Worm (Caenorhabditis elegans) whole organism, L3 larva: ENCODE data around the gene Y73B6BL.31.

ENCODE experiments used
- R02D3.7 ChIP-seq: fragments of 150-350 bp; optimal IDR thresholded peaks from 2 replicates; lab custom pipeline; 2014; ENCODE audit warnings: missing biosample characterization, missing genetic modification characterization
- ZK546.5 ChIP-seq: sonication (generic microtip); optimal IDR thresholded peaks from 2 replicates; lab custom pipeline; 2017; ENCODE audit warnings: missing biosample characterization, missing genetic modification characterization
- aly-2 ChIP-seq: fragments of 150-350 bp; optimal IDR thresholded peaks from 2 replicates; lab custom pipeline; 2014; ENCODE audit warnings: missing biosample characterization, missing genetic modification characterization
- ama-1 ChIP-seq: fragments of 150-350 bp; optimal IDR thresholded peaks from 2 replicates; lab custom pipeline; 2018
- ceh-16 ChIP-seq: sonication (generic microtip); optimal IDR thresholded peaks from 2 replicates; lab custom pipeline; 2017; ENCODE audit warnings: missing biosample characterization, missing genetic modification characterization
- ceh-28 ChIP-seq: fragments of 150-350 bp; optimal IDR thresholded peaks from 2 replicates; lab custom pipeline; 2014; ENCODE audit warnings: missing biosample characterization, missing genetic modification reagents, missing genetic modification characterization
- ceh-9 ChIP-seq: sonication (generic microtip); optimal IDR thresholded peaks from 2 replicates; lab custom pipeline; 2018; ENCODE audit warnings: missing biosample characterization, missing genetic modification characterization
- daf-12 ChIP-seq: fragments of 150-350 bp; optimal IDR thresholded peaks from 2 replicates; lab custom pipeline; 2014; ENCODE audit warnings: missing biosample characterization, missing genetic modification reagents, missing genetic modification characterization
- egl-27 ChIP-seq: sonication (generic microtip); optimal IDR thresholded peaks from 4 replicates; lab custom pipeline; 2017; ENCODE audit warnings: missing biosample characterization, missing genetic modification reagents, missing genetic modification characterization
- egl-5 ChIP-seq: fragments of 150-350 bp; optimal IDR thresholded peaks from 2 replicates; lab custom pipeline; 2017; ENCODE audit warnings: missing biosample characterization, missing genetic modification reagents, missing genetic modification characterization, inconsistent platforms
- elt-1 ChIP-seq: fragments of 150-350 bp; optimal IDR thresholded peaks from 2 replicates; lab custom pipeline; 2014; ENCODE audit warnings: missing biosample characterization, missing genetic modification characterization
- elt-2 ChIP-seq: sonication (generic microtip); optimal IDR thresholded peaks from 2 replicates; lab custom pipeline; 2016; ENCODE audit warnings: missing genetic modification reagents, mild to moderate bottlenecking, missing genetic modification characterization, missing compliant biosample characterization
- elt-3 ChIP-seq, 3 experiments: fragments of 150-350 bp in 1 of 3; sonication (generic microtip) in 2 of 3; optimal IDR thresholded peaks; 2 replicates in 2 of 3; 4 replicates in 1 of 3; lab custom pipeline; 2014 to 2017; ENCODE audit warnings: missing biosample characterization in 3 of 3, missing genetic modification characterization in 3 of 3
- eor-1 ChIP-seq, 2 experiments: fragments of 150-350 bp; optimal IDR thresholded peaks; 2 replicates each; lab custom pipeline; 2014 to 2018; ENCODE audit warnings: missing biosample characterization in 2 of 2, missing genetic modification characterization in 2 of 2
- fkh-10 ChIP-seq: sonication (generic microtip); optimal IDR thresholded peaks from 2 replicates; lab custom pipeline; 2017; ENCODE audit warnings: missing biosample characterization, missing genetic modification reagents, missing genetic modification characterization
- fkh-2 ChIP-seq: fragments of 150-350 bp; optimal IDR thresholded peaks from 2 replicates; lab custom pipeline; 2014; ENCODE audit warnings: missing biosample characterization, missing genetic modification reagents, missing genetic modification characterization
- fos-1 ChIP-seq: fragments of 150-350 bp; optimal IDR thresholded peaks from 2 replicates; lab custom pipeline; 2014; ENCODE audit warnings: missing biosample characterization, missing genetic modification characterization
- hmg-11 ChIP-seq: sonication (generic microtip); optimal IDR thresholded peaks from 2 replicates; lab custom pipeline; 2016; ENCODE audit warnings: missing genetic modification characterization, missing compliant biosample characterization
- jun-1 ChIP-seq: fragments of 150-350 bp; optimal IDR thresholded peaks from 2 replicates; lab custom pipeline; 2014; ENCODE audit warnings: missing biosample characterization, missing genetic modification reagents, missing genetic modification characterization
- lin-15B ChIP-seq: fragments of 150-350 bp; optimal IDR thresholded peaks from 2 replicates; lab custom pipeline; 2014; ENCODE audit warnings: missing biosample characterization, missing genetic modification characterization
- lin-39 ChIP-seq: fragments of 150-350 bp; optimal IDR thresholded peaks from 2 replicates; lab custom pipeline; 2018; ENCODE audit warnings: missing biosample characterization, missing genetic modification reagents, missing genetic modification characterization
- lsy-12 ChIP-seq: sonication (generic microtip); optimal IDR thresholded peaks from 2 replicates; lab custom pipeline; 2016; ENCODE audit warnings: mild to moderate bottlenecking, missing genetic modification characterization, missing compliant biosample characterization
- mdl-1 ChIP-seq: fragments of 150-350 bp; optimal IDR thresholded peaks from 2 replicates; lab custom pipeline; 2014; ENCODE audit warnings: missing biosample characterization, missing genetic modification characterization
- mml-1 ChIP-seq: fragments of 150-350 bp; sonication (generic microtip); optimal IDR thresholded peaks from 3 replicates; lab custom pipeline; 2014; ENCODE audit warnings: missing biosample characterization, missing genetic modification characterization
- nfya-1 ChIP-seq: sonication (generic microtip); optimal IDR thresholded peaks from 2 replicates; lab custom pipeline; 2017; ENCODE audit warnings: missing genetic modification characterization, mild to moderate bottlenecking, missing compliant biosample characterization, antibody characterized with exemption, moderate library complexity; ENCODE audit not compliant: insufficient read depth
- nhr-11 ChIP-seq: fragments of 150-350 bp; optimal IDR thresholded peaks from 2 replicates; lab custom pipeline; 2014; ENCODE audit warnings: missing biosample characterization, missing genetic modification characterization
- nhr-12 ChIP-seq: fragments of 150-350 bp; optimal IDR thresholded peaks from 2 replicates; lab custom pipeline; 2014; ENCODE audit warnings: missing biosample characterization, missing genetic modification characterization
- nhr-23 ChIP-seq: fragments of 150-350 bp; optimal IDR thresholded peaks from 2 replicates; lab custom pipeline; 2014; ENCODE audit warnings: missing biosample characterization, missing genetic modification reagents, missing genetic modification characterization
- nhr-237 ChIP-seq: fragments of 150-350 bp; optimal IDR thresholded peaks from 2 replicates; lab custom pipeline; 2014; ENCODE audit warnings: missing biosample characterization, missing genetic modification characterization
- nhr-25 ChIP-seq: sonication (generic microtip); optimal IDR thresholded peaks from 2 replicates; lab custom pipeline; 2017; ENCODE audit warnings: missing biosample characterization, missing genetic modification characterization
- nhr-43 ChIP-seq: sonication (generic microtip); optimal IDR thresholded peaks from 2 replicates; lab custom pipeline; 2016; ENCODE audit warnings: mild to moderate bottlenecking, missing genetic modification characterization, missing compliant biosample characterization; ENCODE audit not compliant: poor library complexity, severe bottlenecking
- nhr-67 ChIP-seq: fragments of 150-350 bp; optimal IDR thresholded peaks from 2 replicates; lab custom pipeline; 2014; ENCODE audit warnings: missing biosample characterization, missing genetic modification characterization
- nhr-76 ChIP-seq: fragments of 150-350 bp; sonication (generic microtip); optimal IDR thresholded peaks from 5 replicates; lab custom pipeline; 2014; ENCODE audit warnings: missing biosample characterization, missing genetic modification characterization
- nhr-77 ChIP-seq: fragments of 150-350 bp; optimal IDR thresholded peaks from 2 replicates; lab custom pipeline; 2014; ENCODE audit warnings: missing biosample characterization, missing genetic modification characterization
- pha-4 ChIP-seq: fragments of 150-350 bp; optimal IDR thresholded peaks from 2 replicates; lab custom pipeline; 2014; ENCODE audit warnings: missing biosample characterization, missing genetic modification reagents, missing genetic modification characterization
- pqm-1 ChIP-seq: fragments of 150-350 bp; optimal IDR thresholded peaks from 2 replicates; lab custom pipeline; 2017; ENCODE audit warnings: missing biosample characterization, missing genetic modification characterization, inconsistent platforms
- sea-2 ChIP-seq: fragments of 150-350 bp; sonication (generic microtip); optimal IDR thresholded peaks from 4 replicates; lab custom pipeline; 2014; ENCODE audit warnings: missing biosample characterization, missing genetic modification reagents, missing genetic modification characterization
- skn-1 ChIP-seq: fragments of 150-350 bp; optimal IDR thresholded peaks from 2 replicates; lab custom pipeline; 2014; ENCODE audit warnings: missing biosample characterization, missing genetic modification characterization
- snpc-4 ChIP-seq: fragments of 150-350 bp; optimal IDR thresholded peaks from 2 replicates; lab custom pipeline; 2014; ENCODE audit warnings: missing biosample characterization, missing genetic modification characterization
- tbx-2 ChIP-seq: sonication (generic microtip); optimal IDR thresholded peaks from 2 replicates; lab custom pipeline; 2016; ENCODE audit warnings: mild to moderate bottlenecking, missing genetic modification characterization, missing compliant biosample characterization
- unc-39 ChIP-seq: sonication (generic microtip); optimal IDR thresholded peaks from 4 replicates; lab custom pipeline; 2017; ENCODE audit warnings: missing biosample characterization, missing genetic modification characterization
- unc-62 ChIP-seq: fragments of 150-350 bp; sonication (generic microtip); optimal IDR thresholded peaks from 4 replicates; lab custom pipeline; 2014; ENCODE audit warnings: missing biosample characterization, missing genetic modification reagents, missing genetic modification characterization
- zag-1 ChIP-seq: fragments of 150-350 bp; optimal IDR thresholded peaks from 2 replicates; lab custom pipeline; 2014; ENCODE audit warnings: missing biosample characterization, missing genetic modification characterization
- ztf-11 ChIP-seq: fragments of 150-350 bp; optimal IDR thresholded peaks from 2 replicates; lab custom pipeline; 2014; ENCODE audit warnings: missing biosample characterization, missing genetic modification characterization
- ztf-4 ChIP-seq: fragments of 150-350 bp; optimal IDR thresholded peaks from 2 replicates; lab custom pipeline; 2014; ENCODE audit warnings: missing biosample characterization, missing genetic modification characterization

The Y73B6BL.31 gene

ce11 chrIV:6432375-6432774 is 9.3 kb upstream of the Y73B6BL.31 start:
- peak; percentile 61 for TF ChIP-seq pqm-1
- TF ChIP-seq elt-2 (tag; lab: Kevin White, UChicago) = peak; percentile 73
- no peak for TF ChIP-seq ceh-9
- TF ChIP-seq nhr-67 (tag; lab: Kevin White, UChicago) = no peak
- peak; percentile 21 for TF ChIP-seq snpc-4 (tag; lab: Kevin White, UChicago)

- TF ChIP-seq egl-27 (tag; lab: Kevin White, UChicago) (no peak), lin-39 (tag; lab: Kevin White, UChicago) (no peak), ceh-28 (tag; lab: Kevin White, UChicago) (no peak), elt-2 (tag; lab: Kevin White, UChicago) (peak; percentile 79), jun-1 (no peak), eor-1 (tag; optimal IDR thresholded peaks at IDR 0.05; lab: Kevin White, UChicago) (no peak), ceh-9 (no peak), mdl-1 (tag; lab: Kevin White, UChicago) (no peak), fkh-10 (GFP tag; lab: Kevin White, UChicago) (no peak), ama-1 (lab: Kevin White, UChicago) (no peak), skn-1 (tag; lab: Kevin White, UChicago) (no peak), pha-4 (tag; lab: Kevin White, UChicago) (peak; percentile 36), pqm-1 (peak; percentile 85), lsy-12 (tag; lab: Kevin White, UChicago) (no peak)
These were observed 8.3 kb upstream of the Y73B6BL.31 start for ce11 chrIV:6433424-6433823.

DNA sequence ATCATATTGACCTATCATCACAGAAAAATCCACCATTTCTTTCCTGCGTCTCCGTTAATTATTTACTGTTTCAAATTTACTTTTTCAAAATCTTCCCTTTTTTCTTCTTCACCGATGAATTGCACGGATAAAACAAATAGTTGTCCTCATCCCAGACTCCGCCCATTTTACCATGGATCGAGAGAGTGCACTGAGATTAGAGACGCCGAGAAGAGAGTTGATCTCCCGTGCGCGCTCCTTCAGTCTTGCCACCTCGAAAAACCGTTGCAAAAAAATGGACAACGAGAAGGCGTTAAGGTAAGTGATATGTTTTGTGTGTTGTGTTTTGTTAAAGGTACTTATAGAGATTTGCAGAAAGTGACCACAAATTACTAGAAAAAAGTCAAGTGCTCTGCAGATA is 3.6 kb upstream of the Y73B6BL.31 start, which contains the start of gene dlc-5:
Gene dlc-5 (plus strand): TSS at position 154 of the 400 bp plus-strand sequence.
- TF ChIP-seq pha-4 (tag; lab: Kevin White, UChicago) = peak; percentile 57
- TF ChIP-seq hmg-11 (tag; lab: Kevin White, UChicago) = no peak

DNA sequence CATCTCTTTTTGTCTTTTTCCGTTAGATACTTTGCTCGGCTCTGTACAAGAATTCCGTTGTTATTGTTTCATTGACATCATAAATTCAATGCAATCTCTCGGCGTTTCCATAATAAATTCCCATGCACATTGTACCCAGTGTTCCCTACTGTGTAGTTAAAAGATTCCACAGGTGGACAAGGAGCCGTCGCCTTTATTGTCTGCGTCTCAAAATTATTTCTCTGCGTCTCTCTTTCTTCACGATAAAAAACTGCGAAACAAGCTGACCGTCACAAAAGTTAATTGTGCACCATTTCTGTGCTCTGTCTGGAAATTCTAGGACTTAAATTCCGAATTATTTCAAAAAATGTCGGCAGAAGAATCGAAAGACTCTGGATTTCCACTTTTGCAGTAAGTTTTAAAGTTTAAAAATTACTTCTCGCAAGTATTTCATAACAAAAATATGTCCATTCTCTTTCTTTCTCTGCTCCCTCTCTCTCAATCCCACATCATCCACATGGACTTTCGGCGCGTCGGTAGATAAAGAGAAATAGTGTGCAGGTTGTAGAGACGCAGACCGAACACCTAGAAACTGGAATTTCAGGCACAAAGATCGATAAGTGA is 416 bp downstream of the Y73B6BL.31 start:
- TF ChIP-seq lsy-12 (tag; lab: Kevin White, UChicago) = no peak
- TF ChIP-seq ztf-4 (tag; lab: Kevin White, UChicago) = no peak
- TF ChIP-seq nhr-43 (tag; lab: Kevin White, UChicago) = peak; percentile 46
- TF ChIP-seq elt-3 (tag; optimal IDR thresholded peaks at IDR 0.05; lab: Kevin White, UChicago) = no peak
- no peak for TF ChIP-seq unc-62 (GFP tag; lab: Kevin White, UChicago)
- TF ChIP-seq nhr-67 (tag; lab: Kevin White, UChicago) = no peak
- no peak for TF ChIP-seq tbx-2
- TF ChIP-seq elt-2 (tag; lab: Kevin White, UChicago) = peak; percentile 77
- no peak for TF ChIP-seq eor-1 (tag; optimal IDR thresholded peaks at IDR 0.05; lab: Kevin White, UChicago)
- TF ChIP-seq nfya-1 = peak; percentile 7
- no peak for TF ChIP-seq ceh-9
- no peak for TF ChIP-seq fkh-10 (GFP tag; lab: Kevin White, UChicago)
- peak; percentile 18 for TF ChIP-seq nhr-25 (tag; lab: Kevin White, UChicago)
- TF ChIP-seq mml-1 (tag; lab: Kevin White, UChicago) = no peak
- no peak for TF ChIP-seq fkh-2 (tag; lab: Kevin White, UChicago)
- TF ChIP-seq zag-1 (tag; lab: Kevin White, UChicago) = no peak
- TF ChIP-seq egl-27 (tag; lab: Kevin White, UChicago) = no peak
- no peak for TF ChIP-seq R02D3.7 (tag; lab: Kevin White, UChicago)
- no peak for TF ChIP-seq nhr-23
- TF ChIP-seq lin-15B (tag; lab: Kevin White, UChicago) = peak; percentile 15
- TF ChIP-seq egl-5 (tag; lab: Kevin White, UChicago) = no peak
- no peak for TF ChIP-seq nhr-76
- TF ChIP-seq lin-39 (tag; lab: Kevin White, UChicago) = no peak
- TF ChIP-seq elt-1 (tag; lab: Kevin White, UChicago) = no peak
- TF ChIP-seq daf-12 = no peak
- no peak for TF ChIP-seq unc-39 (tag; lab: Kevin White, UChicago)
- peak; percentile 1 for TF ChIP-seq mdl-1 (tag; lab: Kevin White, UChicago)
- TF ChIP-seq nhr-237 (tag; lab: Kevin White, UChicago) = no peak
- TF ChIP-seq fos-1 (tag; lab: Kevin White, UChicago) = no peak
- no peak for TF ChIP-seq nhr-77 (tag; lab: Kevin White, UChicago)
- no peak for TF ChIP-seq ceh-16 (tag; lab: Kevin White, UChicago)
- no peak for TF ChIP-seq ama-1 (lab: Kevin White, UChicago)
- TF ChIP-seq ceh-28 (tag; lab: Kevin White, UChicago) = peak; percentile 31
- TF ChIP-seq pqm-1 = peak; percentile 52
- no peak for TF ChIP-seq nhr-12
- TF ChIP-seq ZK546.5 (tag; lab: Kevin White, UChicago) = no peak
- TF ChIP-seq ztf-11 (tag; lab: Kevin White, UChicago) = no peak
- no peak for TF ChIP-seq aly-2 (tag; lab: Kevin White, UChicago)
- TF ChIP-seq nhr-11 (tag; lab: Kevin White, UChicago) = no peak
- TF ChIP-seq jun-1 = no peak
- TF ChIP-seq hmg-11 (tag; lab: Kevin White, UChicago) = peak; percentile 36
- no peak for TF ChIP-seq sea-2 (GFP tag; lab: Kevin White, UChicago)
- no peak for TF ChIP-seq snpc-4 (tag; lab: Kevin White, UChicago)
